Worm (Caenorhabditis elegans) whole organism, L4/young adult: Measurements from ENCODE around the gene C33F10.1.

Experiments
- W03F9.2 ChIP-seq: fragments of 150-350 bp; optimal IDR thresholded peaks from 2 replicates; lab custom pipeline; 2014; ENCODE audit warnings: missing biosample characterization, missing genetic modification characterization
- him-1 ChIP-seq: sonication (generic microtip); optimal IDR thresholded peaks from 2 replicates; lab custom pipeline; 2016; ENCODE audit warnings: missing genotype, missing genetic modification reagents, missing genetic modification characterization, missing compliant biosample characterization

DNA sequence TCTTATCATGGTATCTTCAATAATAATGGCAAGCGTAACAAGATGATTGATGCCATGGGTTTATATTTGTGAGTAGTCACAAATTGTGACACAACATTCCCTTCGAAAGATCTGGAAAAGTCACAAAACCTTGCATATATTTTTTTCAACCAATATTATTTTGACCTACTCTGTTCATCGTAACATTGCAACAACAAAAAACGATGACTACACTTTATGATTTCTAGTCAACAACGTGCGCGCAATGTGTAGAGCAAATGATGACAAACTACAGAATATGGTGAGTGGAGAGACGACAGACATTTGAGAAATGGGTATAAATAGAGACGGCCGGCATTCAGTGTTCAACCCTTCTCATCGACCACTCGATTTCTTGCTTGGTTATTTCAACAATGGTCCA lies 46.9 kb downstream of the C33F10.1 start, which contains the start of gene gst-7:
- TF ChIP-seq him-1 (tag; lab: Kevin White, UChicago), result no peak
- no peak for TF ChIP-seq W03F9.2 (tag; lab: Kevin White, UChicago)
